Worm (Caenorhabditis elegans): Measurements from ENCODE around the gene tbc-6.

tbc-6 gene

ce11 chrII:6898017-6898779 is 50.3 kb downstream of the tbc-6 start, which contains the start of gene hrpl-1:
TSS of gene hrpl-1 (plus strand) at chrII:6898729.
- TF ChIP-seq dsc-1 (tag; optimal IDR thresholded peaks at IDR 0.05): peak; percentile 48
- no peak for TF ChIP-seq ceh-8 (GFP tag; optimal IDR thresholded peaks at IDR 0.05)
- TF ChIP-seq pax-3 (tag; optimal IDR thresholded peaks at IDR 0.05): no peak
- no peak for TF ChIP-seq fkh-4 (tag; optimal IDR thresholded peaks at IDR 0.05; ENCODE audit: borderline replicate concordance)
- TF ChIP-seq nhr-19 (GFP tag; conservative IDR thresholded peaks at IDR 0.05): peak; percentile 30; the same call in 1 of the 2 replicates
- TF ChIP-seq mef-2 (tag; optimal IDR thresholded peaks at IDR 0.05): no peak
- peak; percentile 48 for TF ChIP-seq nhr-47 (tag; optimal IDR thresholded peaks at IDR 0.05)
- peak in 1 of 2 experiments; percentile 26 for TF ChIP-seq mdl-1 (tag; optimal IDR thresholded peaks at IDR 0.05)
- no peak for TF ChIP-seq egl-27 (tag; optimal IDR thresholded peaks at IDR 0.05)
- no peak for TF ChIP-seq C16A3.4 (tag; optimal IDR thresholded peaks at IDR 0.05)
- no peak for TF ChIP-seq sup-37 (GFP tag; optimal IDR thresholded peaks at IDR 0.05)
- no peak for TF ChIP-seq nhr-76 (tag; optimal IDR thresholded peaks at IDR 0.05)
- TF ChIP-seq nhr-71 (tag; optimal IDR thresholded peaks at IDR 0.05): peak; percentile 58
- TF ChIP-seq lin-14 (GFP tag; optimal IDR thresholded peaks at IDR 0.05): no peak
- no peak for TF ChIP-seq fos-1 (tag; optimal IDR thresholded peaks at IDR 0.05)
- TF ChIP-seq swsn-7 (tag; optimal IDR thresholded peaks at IDR 0.05): peak; percentile 31
- TF ChIP-seq C34B4.2 (tag; optimal IDR thresholded peaks at IDR 0.05): no peak
- peak in 1 of 2 experiments; percentile 74 for TF ChIP-seq lin-35 (GFP tag; optimal IDR thresholded peaks at IDR 0.05)
- no peak for TF ChIP-seq aly-2 (tag; optimal IDR thresholded peaks at IDR 0.05)
- no peak for TF ChIP-seq zip-4 (GFP tag; optimal IDR thresholded peaks at IDR 0.05)
- no peak for TF ChIP-seq nhr-11 (tag; optimal IDR thresholded peaks at IDR 0.05)
- no peak for TF ChIP-seq elt-3 (tag; optimal IDR thresholded peaks at IDR 0.05)
- TF ChIP-seq efl-1 (optimal IDR thresholded peaks at IDR 0.05): peak in 1 of 2 experiments; percentile 39
- peak; percentile 56 to 67 for TF ChIP-seq efl-1 (GFP tag; optimal IDR thresholded peaks at IDR 0.05 in 1 of 2)
- no peak for TF ChIP-seq nhr-77 (tag; optimal IDR thresholded peaks at IDR 0.05)
- no peak for TF ChIP-seq ceh-82 (tag; optimal IDR thresholded peaks at IDR 0.05)
- no peak for TF ChIP-seq unc-98 (GFP tag; IDR thresholded peaks at IDR 0.05)
- TF ChIP-seq pag-3 (tag; optimal IDR thresholded peaks at IDR 0.05; ENCODE audit: borderline replicate concordance, insufficient read depth): no peak
- peak; percentile 34 for TF ChIP-seq nhr-20 (tag; optimal IDR thresholded peaks at IDR 0.05)
- TF ChIP-seq rnt-1 (tag; optimal IDR thresholded peaks at IDR 0.05): peak; percentile 47
- TF ChIP-seq lsy-2 (tag; optimal IDR thresholded peaks at IDR 0.05): peak in 1 of 2 experiments; percentile 47
- TF ChIP-seq nhr-237 (tag; optimal IDR thresholded peaks at IDR 0.05): no peak
- TF ChIP-seq blmp-1 (tag; optimal IDR thresholded peaks at IDR 0.05): peak; percentile 42
- TF ChIP-seq hlh-17 (GFP tag; optimal IDR thresholded peaks at IDR 0.05; ENCODE audit: borderline replicate concordance): no peak
- TF ChIP-seq nhr-84 (tag; optimal IDR thresholded peaks at IDR 0.05): no peak
- peak; percentile 52 for TF ChIP-seq snu-23 (GFP tag; optimal IDR thresholded peaks at IDR 0.05)
- TF ChIP-seq hpl-2 (GFP tag; optimal IDR thresholded peaks at IDR 0.05): no peak
- no peak for TF ChIP-seq zag-1 (tag; optimal IDR thresholded peaks at IDR 0.05)
- no peak for TF ChIP-seq unc-130 (tag; optimal IDR thresholded peaks at IDR 0.05)
- TF ChIP-seq Y116A8C.19 (tag; optimal IDR thresholded peaks at IDR 0.05; ENCODE audit: borderline replicate concordance): no peak
- TF ChIP-seq unc-30 (tag; optimal IDR thresholded peaks at IDR 0.05): no peak
- TF ChIP-seq ama-1 (optimal IDR thresholded peaks at IDR 0.05): no peak
- no peak for TF ChIP-seq isw-1 (GFP tag; IDR thresholded peaks at IDR 0.05)
- TF ChIP-seq lin-15B (tag; optimal IDR thresholded peaks at IDR 0.05): no peak
- TF ChIP-seq nhr-12 (tag; optimal IDR thresholded peaks at IDR 0.05): no peak
- TF ChIP-seq efl-3 (GFP tag; optimal IDR thresholded peaks at IDR 0.05): no peak
- no peak for TF ChIP-seq lin-39 (tag; optimal IDR thresholded peaks at IDR 0.05)
- TF ChIP-seq mep-1 (tag; optimal IDR thresholded peaks at IDR 0.05): no peak
- peak; percentile 35 for TF ChIP-seq sox-4 (tag; optimal IDR thresholded peaks at IDR 0.05)
- TF ChIP-seq aha-1 (tag; optimal IDR thresholded peaks at IDR 0.05): no peak
- TF ChIP-seq vab-15 (tag; optimal IDR thresholded peaks at IDR 0.05): no peak
- TF ChIP-seq nhr-90 (tag; optimal IDR thresholded peaks at IDR 0.05; ENCODE audit: poor library complexity): peak; percentile 54

Data from whole organism, L1 larva.